Worm (Caenorhabditis elegans): Measurements from ENCODE around the gene T24C12.1.
A peak's percentile ranks its signal among the peaks of the same experiment; 100 is the strongest.

T24C12.1 gene

ce11 chrX:2191925-2192554 lies 7.2 kb upstream of the T24C12.1 start, which contains the start of gene gap-1:
TSS of gene gap-1 (plus strand) at chrX:2192504.
- TF ChIP-seq lin-14 (GFP tag; optimal IDR thresholded peaks at IDR 0.05), result peak; percentile 25
- no peak for TF ChIP-seq efl-1 (optimal IDR thresholded peaks at IDR 0.05)
- peak in 1 of 2 experiments; percentile 76 for TF ChIP-seq efl-1 (GFP tag; optimal IDR thresholded peaks at IDR 0.05 in 1 of 2)
- TF ChIP-seq fkh-10 (GFP tag; optimal IDR thresholded peaks at IDR 0.05), result peak; percentile 77
- no peak for TF ChIP-seq nhr-20 (tag; optimal IDR thresholded peaks at IDR 0.05)
- TF ChIP-seq ama-1 (optimal IDR thresholded peaks at IDR 0.05), result no peak

- no peak for TF ChIP-seq efl-1 (optimal IDR thresholded peaks at IDR 0.05)
- peak in 1 of 2 experiments; percentile 91 for TF ChIP-seq efl-1 (GFP tag; optimal IDR thresholded peaks at IDR 0.05 in 1 of 2)
- TF ChIP-seq egl-27 (tag; optimal IDR thresholded peaks at IDR 0.05), result no peak
Measured at ce11 chrX:2197444-2197843, 1.8 kb upstream of the T24C12.1 start.

ce11 chrX:2203760-2204159 lies 4.5 kb downstream of the T24C12.1 start, which contains the start of gene T24C12.3:
TSS of gene T24C12.3 (minus strand) at chrX:2203893.
- no peak for TF ChIP-seq egl-13 (tag; optimal IDR thresholded peaks at IDR 0.05)
- no peak for TF ChIP-seq nhr-76 (tag; optimal IDR thresholded peaks at IDR 0.05)
- peak in 1 of 6 experiments; percentile 61 for TF ChIP-seq elt-3 (tag; optimal IDR thresholded peaks at IDR 0.05)
- TF ChIP-seq ceh-63 (GFP tag; optimal IDR thresholded peaks at IDR 0.05), result no peak
- peak; percentile 79 for TF ChIP-seq elt-2 (tag; optimal IDR thresholded peaks at IDR 0.05)
- no peak for TF ChIP-seq aha-1 (tag; optimal IDR thresholded peaks at IDR 0.05)
- TF ChIP-seq fkh-4 (tag; optimal IDR thresholded peaks at IDR 0.05; ENCODE audit: borderline replicate concordance), result no peak
- no peak for TF ChIP-seq fkh-8 (tag; optimal IDR thresholded peaks at IDR 0.05)
- peak; percentile 87 for TF ChIP-seq pqm-1 (tag; optimal IDR thresholded peaks at IDR 0.05)
- no peak for TF ChIP-seq fkh-10 (GFP tag; optimal IDR thresholded peaks at IDR 0.05)
- TF ChIP-seq lin-14 (GFP tag; optimal IDR thresholded peaks at IDR 0.05), result peak; percentile 35
- TF ChIP-seq snu-23 (GFP tag; optimal IDR thresholded peaks at IDR 0.05), result no peak
- TF ChIP-seq Y116A8C.19 (tag; optimal IDR thresholded peaks at IDR 0.05; ENCODE audit: borderline replicate concordance), result no peak
- no peak for TF ChIP-seq efl-1 (optimal IDR thresholded peaks at IDR 0.05)
- TF ChIP-seq efl-1 (GFP tag; optimal IDR thresholded peaks at IDR 0.05 in 1 of 2), result peak in 1 of 2 experiments; percentile 12
- no peak for TF ChIP-seq mab-9 (GFP tag; IDR thresholded peaks at IDR 0.05)
- TF ChIP-seq efl-3 (GFP tag; optimal IDR thresholded peaks at IDR 0.05), result no peak
- no peak for TF ChIP-seq irx-1 (tag; optimal IDR thresholded peaks at IDR 0.05)
- TF ChIP-seq nhr-84 (tag; optimal IDR thresholded peaks at IDR 0.05), result no peak
- TF ChIP-seq nhr-85 (tag), result peak; percentile 25
- TF ChIP-seq blmp-1 (tag; optimal IDR thresholded peaks at IDR 0.05), result no peak
- TF ChIP-seq nhr-237 (tag; optimal IDR thresholded peaks at IDR 0.05), result no peak
- TF ChIP-seq ces-1 (GFP tag; optimal IDR thresholded peaks at IDR 0.05), result no peak
- TF ChIP-seq ztf-11 (tag; optimal IDR thresholded peaks at IDR 0.05), result no peak
- no peak for TF ChIP-seq unc-98 (GFP tag; IDR thresholded peaks at IDR 0.05)
- no peak for TF ChIP-seq nhr-47 (tag; optimal IDR thresholded peaks at IDR 0.05)

ce11 chrX:2204963-2205362 lies 5.7 kb downstream of the T24C12.1 start, which contains the start of gene T24C12.4:
TSS of gene T24C12.4 (minus strand) at chrX:2205063.
- no peak for TF ChIP-seq nhr-12 (tag; optimal IDR thresholded peaks at IDR 0.05)
- no peak for TF ChIP-seq nhr-11 (tag; optimal IDR thresholded peaks at IDR 0.05)
- no peak for TF ChIP-seq pag-3 (tag; optimal IDR thresholded peaks at IDR 0.05; ENCODE audit: borderline replicate concordance, insufficient read depth)
- no peak for TF ChIP-seq hlh-4 (tag; optimal IDR thresholded peaks at IDR 0.05)
- TF ChIP-seq nhr-90 (tag; optimal IDR thresholded peaks at IDR 0.05; ENCODE audit: poor library complexity), result no peak
- no peak for TF ChIP-seq nhr-47 (tag; optimal IDR thresholded peaks at IDR 0.05)

ce11 chrX:2208391-2208790 lies 9.2 kb downstream of the T24C12.1 start:
- TF ChIP-seq nhr-11 (tag; optimal IDR thresholded peaks at IDR 0.05), result no peak
- TF ChIP-seq elt-3 (tag; optimal IDR thresholded peaks at IDR 0.05), result peak in 1 of 6 experiments; percentile 32
- TF ChIP-seq fos-1 (tag; optimal IDR thresholded peaks at IDR 0.05), result no peak
- peak; percentile 11 for TF ChIP-seq lin-14 (GFP tag; optimal IDR thresholded peaks at IDR 0.05)
- no peak for TF ChIP-seq unc-62 (GFP tag; optimal IDR thresholded peaks at IDR 0.05)
- TF ChIP-seq zag-1 (tag; optimal IDR thresholded peaks at IDR 0.05), result no peak
- TF ChIP-seq ets-5 (GFP tag; IDR thresholded peaks at IDR 0.05), result no peak
- TF ChIP-seq ceh-82 (tag; optimal IDR thresholded peaks at IDR 0.05), result no peak
- TF ChIP-seq lin-15B (tag; optimal IDR thresholded peaks at IDR 0.05), result no peak
- no peak for TF ChIP-seq mab-9 (GFP tag; IDR thresholded peaks at IDR 0.05)
- TF ChIP-seq nhr-71 (tag; optimal IDR thresholded peaks at IDR 0.05), result no peak
- TF ChIP-seq ztf-4 (tag; optimal IDR thresholded peaks at IDR 0.05), result no peak
- TF ChIP-seq fkh-8 (tag; optimal IDR thresholded peaks at IDR 0.05), result no peak
- no peak for TF ChIP-seq irx-1 (tag; optimal IDR thresholded peaks at IDR 0.05)
- TF ChIP-seq pax-3 (tag; optimal IDR thresholded peaks at IDR 0.05), result no peak
- TF ChIP-seq hlh-4 (tag; optimal IDR thresholded peaks at IDR 0.05), result no peak
- no peak for TF ChIP-seq unc-30 (tag; optimal IDR thresholded peaks at IDR 0.05)
- no peak for TF ChIP-seq unc-130 (tag; optimal IDR thresholded peaks at IDR 0.05)

Measured in whole organism, L1 larva.